Fruit fly (Drosophila melanogaster) whole organism, embryonic: ENCODE results near the gene FipoQ.

Experiments
- Abd-B ChIP-seq: fragments of 200-800 bp; sonication (Bioruptor generic); optimal IDR thresholded peaks from 2 replicates; lab custom pipeline; 2018; ENCODE audit warnings: missing biosample characterization, mild to moderate bottlenecking, missing genetic modification characterization, moderate library complexity
- Atf6 ChIP-seq: fragments of 200-800 bp; sonication (Bioruptor generic); IDR thresholded peaks from 2 replicates; pipeline ENCODE4 v1.3.6; 2022; ENCODE audit warnings: missing biosample characterization, missing genetic modification characterization
- Bgb ChIP-seq: fragments of 200-800 bp; sonication (Bioruptor generic); IDR thresholded peaks from 2 replicates; pipeline ENCODE4 v1.3.6; 2022; ENCODE audit warnings: missing biosample characterization, missing genetic modification characterization; ENCODE audit not compliant: partially characterized antibody
- CG10209 ChIP-seq: fragments of 200-800 bp; sonication (Bioruptor generic); optimal IDR thresholded peaks from 3 replicates; lab custom pipeline; 2017; ENCODE audit warnings: missing biosample characterization, mild to moderate bottlenecking, missing genetic modification characterization, missing genetic modification reagents
- CG10267 ChIP-seq: fragments of 200-800 bp; sonication (Bioruptor generic); optimal IDR thresholded peaks from 2 replicates; lab custom pipeline; 2018; ENCODE audit warnings: missing biosample characterization, mild to moderate bottlenecking, missing genetic modification characterization, moderate library complexity
- CG11085 ChIP-seq: fragments of 200-800 bp; sonication (Bioruptor generic); IDR thresholded peaks from 2 replicates; pipeline ENCODE4 v1.3.6; 2022; ENCODE audit warnings: missing biosample characterization, missing genetic modification characterization
- CG11247 ChIP-seq: fragments of 200-800 bp; sonication (Bioruptor generic); IDR thresholded peaks from 2 replicates; pipeline ENCODE4 v1.3.6; 2022; ENCODE audit warnings: missing biosample characterization, missing genetic modification characterization
- CG11560 ChIP-seq: fragments of 200-800 bp; sonication (Bioruptor generic); IDR thresholded peaks from 3 replicates; pipeline ENCODE4 v1.3.6; 2022; ENCODE audit warnings: missing biosample characterization, missing genetic modification characterization
- CG11696 ChIP-seq: fragments of 200-800 bp; sonication (Bioruptor generic); IDR thresholded peaks from 2 replicates; pipeline ENCODE4 v1.3.6; 2022; ENCODE audit warnings: missing biosample characterization, missing genetic modification characterization
- CG12104 ChIP-seq: fragments of 200-800 bp; sonication (Bioruptor generic); optimal IDR thresholded peaks from 3 replicates; lab custom pipeline; 2016; ENCODE audit warnings: missing biosample characterization, missing genetic modification characterization
- CG12219 ChIP-seq: fragments of 200-800 bp; sonication (Bioruptor generic); optimal IDR thresholded peaks from 3 replicates; lab custom pipeline; 2018; ENCODE audit warnings: missing biosample characterization, mild to moderate bottlenecking, missing genetic modification characterization
- CG12659 ChIP-seq: fragments of 200-800 bp; sonication (Bioruptor generic); optimal IDR thresholded peaks from 3 replicates; lab custom pipeline; 2017; ENCODE audit warnings: mild to moderate bottlenecking, missing biosample characterization, missing genetic modification reagents, missing genetic modification characterization
- CG13287 ChIP-seq: fragments of 200-800 bp; sonication (Bioruptor generic); IDR thresholded peaks from 2 replicates; pipeline ENCODE4 v1.3.6; 2022; ENCODE audit warnings: missing biosample characterization, missing genetic modification characterization; ENCODE audit not compliant: partially characterized antibody
- CG17612 ChIP-seq: fragments of 200-800 bp; sonication (Bioruptor generic); IDR thresholded peaks from 2 replicates; pipeline ENCODE4 v1.3.6; 2022; ENCODE audit warnings: missing biosample characterization, missing genetic modification characterization
- CG17912 ChIP-seq: fragments of 200-800 bp; sonication (Bioruptor generic); optimal IDR thresholded peaks from 2 replicates; lab custom pipeline; 2018; ENCODE audit warnings: missing biosample characterization, mild to moderate bottlenecking, missing genetic modification characterization
- CG18011 ChIP-seq: fragments of 200-800 bp; sonication (Bioruptor generic); optimal IDR thresholded peaks from 2 replicates; lab custom pipeline; 2017; ENCODE audit warnings: missing biosample characterization, missing genetic modification characterization, mild to moderate bottlenecking, moderate library complexity, missing genotype
- CG2678 ChIP-seq: fragments of 200-800 bp; sonication (Bioruptor generic); optimal IDR thresholded peaks from 3 replicates; lab custom pipeline; 2019; ENCODE audit warnings: missing biosample characterization, mild to moderate bottlenecking, missing genetic modification characterization, moderate library complexity
- CG2889 ChIP-seq: fragments of 200-800 bp; sonication (Bioruptor generic); IDR thresholded peaks from 3 replicates; pipeline ENCODE4 v1.3.6; 2022; ENCODE audit warnings: missing biosample characterization, missing genetic modification characterization
- CG33557 ChIP-seq: fragments of 200-800 bp; sonication (Bioruptor generic); optimal IDR thresholded peaks from 2 replicates; lab custom pipeline; 2019; ENCODE audit warnings: missing biosample characterization, mild to moderate bottlenecking, missing genetic modification characterization, moderate library complexity
- CG7357 ChIP-seq: fragments of 200-800 bp; sonication (Bioruptor generic); IDR thresholded peaks from 3 replicates; pipeline ENCODE4 v1.3.6; 2022; ENCODE audit warnings: missing biosample characterization, missing genetic modification characterization
- CG7556 ChIP-seq: fragments of 200-800 bp; sonication (Bioruptor generic); optimal IDR thresholded peaks from 2 replicates; lab custom pipeline; 2017; ENCODE audit warnings: missing biosample characterization, mild to moderate bottlenecking, missing genetic modification characterization
- D19A ChIP-seq: fragments of 200-800 bp; optimal IDR thresholded peaks from 3 replicates; lab custom pipeline; 2019; ENCODE audit warnings: missing biosample characterization, mild to moderate bottlenecking, missing genetic modification characterization, moderate library complexity
- Dad ChIP-seq: fragments of 200-800 bp; sonication (Bioruptor generic); optimal IDR thresholded peaks from 3 replicates; lab custom pipeline; 2016; ENCODE audit warnings: missing biosample characterization, missing genetic modification characterization
- Elba2 ChIP-seq: fragments of 200-800 bp; sonication (Bioruptor generic); optimal IDR thresholded peaks from 3 replicates; lab custom pipeline; 2016; ENCODE audit warnings: missing biosample characterization, missing genetic modification characterization
- HmgD ChIP-seq: fragments of 200-800 bp; sonication (Bioruptor generic); optimal IDR thresholded peaks from 3 replicates; lab custom pipeline; 2016; ENCODE audit warnings: missing biosample characterization, missing genetic modification characterization
- Hmx ChIP-seq: fragments of 200-800 bp; sonication (Bioruptor generic); optimal IDR thresholded peaks from 2 replicates; lab custom pipeline; 2016; ENCODE audit warnings: missing biosample characterization, missing genetic modification characterization
- MBD-R2 ChIP-seq: fragments of 200-800 bp; sonication (Bioruptor generic); IDR thresholded peaks from 2 replicates; pipeline ENCODE4 v1.3.6; 2022; ENCODE audit warnings: missing biosample characterization, missing genetic modification characterization
- Mes4 ChIP-seq: fragments of 200-800 bp; sonication (Bioruptor generic); optimal IDR thresholded peaks from 2 replicates; lab custom pipeline; 2016; ENCODE audit warnings: missing biosample characterization, missing genetic modification characterization
- Myb ChIP-seq: fragments of 200-800 bp; sonication (Bioruptor generic); optimal IDR thresholded peaks from 2 replicates; lab custom pipeline; 2016; ENCODE audit warnings: missing biosample characterization, missing genetic modification characterization
- Rx ChIP-seq: fragments of 200-800 bp; sonication (Bioruptor generic); IDR thresholded peaks from 2 replicates; pipeline ENCODE4 v1.3.6; 2022; ENCODE audit warnings: missing biosample characterization, missing genetic modification characterization
- ara ChIP-seq: fragments of 200-800 bp; sonication (Bioruptor generic); IDR thresholded peaks from 2 replicates; pipeline ENCODE4 v1.3.6; 2022; ENCODE audit warnings: missing biosample characterization, missing genetic modification characterization
- ash1 ChIP-seq: fragments of 200-800 bp; sonication (Bioruptor generic); optimal IDR thresholded peaks from 2 replicates; lab custom pipeline; 2018; ENCODE audit warnings: missing biosample characterization, mild to moderate bottlenecking, missing genetic modification characterization
- cas ChIP-seq: fragments of 200-800 bp; sonication (Bioruptor generic); IDR thresholded peaks from 2 replicates; pipeline ENCODE4 v1.3.6; 2022; ENCODE audit warnings: missing biosample characterization, missing genetic modification characterization
- cato ChIP-seq: fragments of 200-800 bp; sonication (Bioruptor generic); optimal IDR thresholded peaks from 2 replicates; lab custom pipeline; 2016; ENCODE audit warnings: missing biosample characterization, missing genetic modification characterization, borderline replicate concordance
- da ChIP-seq: fragments of 200-800 bp; sonication (Bioruptor generic); optimal IDR thresholded peaks from 2 replicates; lab custom pipeline; 2016; ENCODE audit warnings: missing biosample characterization, missing genetic modification characterization
- dpn ChIP-seq, 2 experiments: fragments of 200-800 bp; sonication (Bioruptor generic); optimal IDR thresholded peaks; 3 replicates each; lab custom pipeline; 2016; ENCODE audit warnings: missing biosample characterization in 2 of 2, missing genetic modification characterization in 2 of 2
- gem ChIP-seq: fragments of 200-800 bp; sonication (Bioruptor generic); optimal IDR thresholded peaks from 2 replicates; lab custom pipeline; 2019; ENCODE audit warnings: missing biosample characterization, mild to moderate bottlenecking, missing genetic modification characterization, moderate library complexity
- lola ChIP-seq, 3 experiments: fragments of >200 bp in 2 of 3; fragments of 200-800 bp in 1 of 3; sonication (Bioruptor generic) in 1 of 3; optimal IDR thresholded peaks; 2 replicates each; lab custom pipeline; 2017 to 2019; ENCODE audit warnings: missing biosample characterization in 3 of 3, missing genetic modification characterization in 3 of 3, mild to moderate bottlenecking in 1 of 3, moderate library complexity in 1 of 3
- mirr ChIP-seq: fragments of 200-800 bp; sonication (Bioruptor generic); optimal IDR thresholded peaks from 3 replicates; lab custom pipeline; 2018; ENCODE audit warnings: missing biosample characterization, mild to moderate bottlenecking, missing genetic modification characterization
- psq ChIP-seq: fragments of 200-800 bp; sonication (Bioruptor generic); optimal IDR thresholded peaks from 2 replicates; lab custom pipeline; 2017; ENCODE audit warnings: missing biosample characterization, missing genetic modification characterization
- pum ChIP-seq: fragments of 200-800 bp; sonication (Bioruptor generic); optimal IDR thresholded peaks from 2 replicates; lab custom pipeline; 2016; ENCODE audit warnings: missing biosample characterization, missing genetic modification characterization
- ranshi ChIP-seq: fragments of 200-800 bp; sonication (Bioruptor generic); IDR thresholded peaks from 2 replicates; pipeline ENCODE4 v1.3.6; 2022; ENCODE audit warnings: missing biosample characterization, missing genetic modification characterization
- row ChIP-seq: fragments of 200-800 bp; sonication (Bioruptor generic); IDR thresholded peaks from 3 replicates; pipeline ENCODE4 v1.3.6; 2022; ENCODE audit warnings: missing biosample characterization, missing genetic modification characterization
- run ChIP-seq: fragments of 200-800 bp; sonication (Bioruptor generic); optimal IDR thresholded peaks from 3 replicates; lab custom pipeline; 2018; ENCODE audit warnings: missing biosample characterization, mild to moderate bottlenecking, missing genetic modification characterization
- sim ChIP-seq: fragments of 200-800 bp; sonication (Bioruptor generic); IDR thresholded peaks from 2 replicates; pipeline ENCODE4 v1.3.6; 2022; ENCODE audit warnings: missing biosample characterization, missing genetic modification characterization
- stwl ChIP-seq: fragments of 200-800 bp; sonication (Bioruptor generic); optimal IDR thresholded peaks from 3 replicates; lab custom pipeline; 2018; ENCODE audit warnings: missing biosample characterization, mild to moderate bottlenecking, missing genetic modification characterization, moderate library complexity
- tll ChIP-seq, 2 experiments: fragments of 200-800 bp in 1 of 2; fragments of >200 bp in 1 of 2; sonication (Bioruptor generic) in 1 of 2; optimal IDR thresholded peaks; 2 replicates each; lab custom pipeline; 2017 to 2019; ENCODE audit warnings: missing biosample characterization in 2 of 2, missing genetic modification characterization in 2 of 2, mild to moderate bottlenecking in 1 of 2, moderate library complexity in 1 of 2
- ttk ChIP-seq: fragments of 200-800 bp; sonication (Bioruptor generic); IDR thresholded peaks from 2 replicates; pipeline ENCODE4 v2.1.2; 2022; ENCODE audit warnings: missing biosample characterization, missing genetic modification characterization
- zen ChIP-seq: fragments of 200-800 bp; sonication (Bioruptor generic); optimal IDR thresholded peaks from 3 replicates; lab custom pipeline; 2018; ENCODE audit warnings: missing biosample characterization, mild to moderate bottlenecking, missing genetic modification characterization, moderate library complexity

FipoQ gene

dm6 chr3R:29540948-29541741 is 46.6 kb downstream of the FipoQ start (continued):
- TF ChIP-seq stwl (tag; lab: Kevin White, UChicago): no peak
- peak in 1 of 3 experiments; percentile 61 for TF ChIP-seq lola (GFP tag; optimal IDR thresholded peaks at IDR 0.05; lab: Kevin White, UChicago)
- TF ChIP-seq CG7357 (GFP tag; lab: Robert Waterston, UW): no peak
- TF ChIP-seq psq: no peak
- TF ChIP-seq zen (tag; lab: Kevin White, UChicago): peak; percentile 30
- no peak for TF ChIP-seq CG17612 (GFP tag; lab: Robert Waterston, UW)
- no peak for TF ChIP-seq CG12659
- TF ChIP-seq CG13287 (GFP tag; lab: Robert Waterston, UW): no peak
- TF ChIP-seq ranshi: no peak
- TF ChIP-seq pum (GFP tag; lab: Kevin White, UChicago): no peak
- no peak for TF ChIP-seq CG17912 (GFP tag; lab: Kevin White, UChicago)
- TF ChIP-seq run: no peak
- TF ChIP-seq cas (GFP tag; lab: Robert Waterston, UW): no peak
- TF ChIP-seq Rx (GFP tag; lab: Robert Waterston, UW): no peak
- TF ChIP-seq CG12219 (GFP tag; lab: Kevin White, UChicago): no peak
- TF ChIP-seq CG18011 (GFP tag; lab: Kevin White, UChicago): no peak
- no peak for TF ChIP-seq Atf6
- no peak for TF ChIP-seq da
- TF ChIP-seq Bgb (GFP tag; lab: Robert Waterston, UW): no peak
- TF ChIP-seq Abd-B (GFP tag; lab: Kevin White, UChicago): no peak
- TF ChIP-seq ttk (GFP tag; lab: Robert Waterston, UW): no peak
- no peak for TF ChIP-seq CG7556 (GFP tag; lab: Kevin White, UChicago)
- TF ChIP-seq CG12104: no peak
- TF ChIP-seq CG11560 (tag; lab: Robert Waterston, UW): no peak
- no peak for TF ChIP-seq CG2889 (GFP tag; lab: Robert Waterston, UW)
- TF ChIP-seq Mes4 (GFP tag; lab: Kevin White, UChicago): no peak
- TF ChIP-seq gem (tag; lab: Kevin White, UChicago): peak; percentile 49
- TF ChIP-seq CG10267: peak; percentile 57
- no peak for TF ChIP-seq CG11696 (GFP tag; lab: Robert Waterston, UW)
- TF ChIP-seq CG11247 (GFP tag; lab: Robert Waterston, UW): no peak
- no peak for TF ChIP-seq mirr (GFP tag; lab: Kevin White, UChicago)
- no peak for TF ChIP-seq CG11085 (GFP tag; lab: Robert Waterston, UW)
- TF ChIP-seq dpn (GFP tag; optimal IDR thresholded peaks at IDR 0.05; lab: Kevin White, UChicago): no peak
- no peak for TF ChIP-seq ash1
- peak; percentile 23 for TF ChIP-seq CG33557 (GFP tag; lab: Kevin White, UChicago)
- TF ChIP-seq cato (GFP tag; lab: Kevin White, UChicago): no peak
- peak; percentile 28 for TF ChIP-seq D19A (tag; lab: Kevin White, UChicago)
- TF ChIP-seq row (GFP tag; lab: Robert Waterston, UW): peak; percentile 47; the same call in 2 of the 3 replicates
- no peak for TF ChIP-seq Myb
- no peak for TF ChIP-seq CG10209 (GFP tag; lab: Kevin White, UChicago)
- 0 out of 2 replicates have a peak, but pooled peaks have one; percentile 41 for TF ChIP-seq ara (GFP tag; lab: Robert Waterston, UW)
- no peak for TF ChIP-seq tll (GFP tag; optimal IDR thresholded peaks at IDR 0.05; lab: Kevin White, UChicago)
- no peak for TF ChIP-seq sim
- TF ChIP-seq Dad: no peak
- no peak for TF ChIP-seq HmgD (GFP tag; lab: Kevin White, UChicago)
- no peak for TF ChIP-seq MBD-R2 (GFP tag; lab: Robert Waterston, UW)
- TF ChIP-seq Hmx (GFP tag; lab: Kevin White, UChicago): no peak
- TF ChIP-seq CG2678 (tag; lab: Kevin White, UChicago): no peak
- TF ChIP-seq Elba2: no peak
